Worm (Caenorhabditis elegans) whole organism, mixed stage, embryonic: ENCODE results near the gene fog-2.

Experiments
- bed-3 ChIP-seq: fragments of 200-800 bp; sonication (Bioruptor generic); optimal IDR thresholded peaks from 3 replicates; lab custom pipeline; 2018; ENCODE audit warnings: mild to moderate bottlenecking, missing genetic modification characterization, moderate library complexity, missing compliant biosample characterization
- blmp-1 ChIP-seq: fragments of 150-350 bp; optimal IDR thresholded peaks from 2 replicates; lab custom pipeline; 2014; ENCODE audit warnings: missing biosample characterization, missing genetic modification characterization
- ceh-39 ChIP-seq: fragments of 150-350 bp; optimal IDR thresholded peaks from 2 replicates; lab custom pipeline; 2014; ENCODE audit warnings: missing biosample characterization, missing genetic modification characterization
- ceh-43 ChIP-seq: fragments of 200-800 bp; sonication (Bioruptor generic); optimal IDR thresholded peaks from 2 replicates; lab custom pipeline; 2018; ENCODE audit warnings: mild to moderate bottlenecking, missing genetic modification characterization, moderate library complexity, missing compliant biosample characterization
- ceh-83 ChIP-seq: fragments of 200-800 bp; sonication (Bioruptor generic); optimal IDR thresholded peaks from 2 replicates; lab custom pipeline; 2018; ENCODE audit warnings: mild to moderate bottlenecking, missing genetic modification characterization, missing compliant biosample characterization
- ces-1 ChIP-seq: fragments of 150-350 bp; optimal IDR thresholded peaks from 2 replicates; lab custom pipeline; 2014; ENCODE audit warnings: missing biosample characterization, missing genetic modification reagents, missing genetic modification characterization
- cnd-1 ChIP-seq: fragments of 200-800 bp; sonication (Bioruptor generic); optimal IDR thresholded peaks from 2 replicates; lab custom pipeline; 2018; ENCODE audit warnings: mild to moderate bottlenecking, missing genetic modification characterization, missing compliant biosample characterization
- drap-1 ChIP-seq: fragments of 200-800 bp; sonication (Bioruptor generic); optimal IDR thresholded peaks from 3 replicates; lab custom pipeline; 2018; ENCODE audit warnings: mild to moderate bottlenecking, missing genetic modification characterization, missing compliant biosample characterization
- elt-1 ChIP-seq: sonication (generic microtip); optimal IDR thresholded peaks from 2 replicates; lab custom pipeline; 2017; ENCODE audit warnings: missing genetic modification characterization, mild to moderate bottlenecking, missing compliant biosample characterization, antibody characterized with exemption, moderate library complexity, borderline replicate concordance; ENCODE audit not compliant: insufficient read depth
- ham-2 ChIP-seq: fragments of 200-800 bp; sonication (Bioruptor generic); optimal IDR thresholded peaks from 2 replicates; lab custom pipeline; 2018; ENCODE audit warnings: mild to moderate bottlenecking, missing genetic modification characterization, missing compliant biosample characterization
- hlh-1 ChIP-seq: fragments of 150-350 bp; optimal IDR thresholded peaks from 2 replicates; lab custom pipeline; 2014; ENCODE audit warnings: missing biosample characterization, missing genetic modification reagents, missing genetic modification characterization
- lin-13 ChIP-seq: fragments of 150-350 bp; optimal IDR thresholded peaks from 2 replicates; lab custom pipeline; 2014; ENCODE audit warnings: missing biosample characterization, missing genetic modification characterization
- lin-32 ChIP-seq: fragments of 200-800 bp; sonication (Bioruptor generic); optimal IDR thresholded peaks from 2 replicates; lab custom pipeline; 2018; ENCODE audit warnings: mild to moderate bottlenecking, missing genetic modification characterization, missing compliant biosample characterization
- lsy-2 ChIP-seq: fragments of 150-350 bp; optimal IDR thresholded peaks from 2 replicates; lab custom pipeline; 2014; ENCODE audit warnings: missing biosample characterization, missing genetic modification characterization
- mab-5 ChIP-seq: fragments of 150-350 bp; optimal IDR thresholded peaks from 2 replicates; lab custom pipeline; 2014; ENCODE audit warnings: missing biosample characterization, missing genetic modification characterization
- mep-1 ChIP-seq: fragments of 150-350 bp; optimal IDR thresholded peaks from 2 replicates; lab custom pipeline; 2017; ENCODE audit warnings: missing biosample characterization, missing genetic modification reagents, missing genetic modification characterization, inconsistent platforms
- nhr-237 ChIP-seq: fragments of 150-350 bp; optimal IDR thresholded peaks from 2 replicates; lab custom pipeline; 2014; ENCODE audit warnings: missing biosample characterization, missing genetic modification characterization
- nhr-28 ChIP-seq: fragments of 150-350 bp; optimal IDR thresholded peaks from 2 replicates; lab custom pipeline; 2014; ENCODE audit warnings: missing biosample characterization, missing genetic modification characterization
- nhr-76 ChIP-seq: sonication (generic microtip); optimal IDR thresholded peaks from 2 replicates; lab custom pipeline; 2017; ENCODE audit warnings: missing biosample characterization, missing genetic modification characterization
- sem-2 ChIP-seq: fragments of 200-800 bp; sonication (Bioruptor generic); optimal IDR thresholded peaks from 2 replicates; lab custom pipeline; 2018; ENCODE audit warnings: mild to moderate bottlenecking, missing genetic modification characterization, missing compliant biosample characterization
- sptf-1 ChIP-seq: sonication (generic microtip); optimal IDR thresholded peaks from 2 replicates; lab custom pipeline; 2017; ENCODE audit warnings: mild to moderate bottlenecking, missing genetic modification characterization, moderate library complexity, missing compliant biosample characterization
- tbx-8 ChIP-seq: fragments of 200-800 bp; sonication (Bioruptor generic); optimal IDR thresholded peaks from 2 replicates; lab custom pipeline; 2018; ENCODE audit warnings: mild to moderate bottlenecking, missing genetic modification characterization, moderate library complexity, missing compliant biosample characterization
- unc-120 ChIP-seq: sonication (generic microtip); optimal IDR thresholded peaks from 2 replicates; lab custom pipeline; 2017; ENCODE audit warnings: missing genetic modification characterization, missing compliant biosample characterization; ENCODE audit not compliant: poor library complexity, severe bottlenecking
- unc-39 ChIP-seq: fragments of 150-350 bp; optimal IDR thresholded peaks from 2 replicates; lab custom pipeline; 2014; ENCODE audit warnings: missing biosample characterization, missing genetic modification characterization
- unc-62 ChIP-seq: fragments of 150-350 bp; optimal IDR thresholded peaks from 2 replicates; lab custom pipeline; 2014; ENCODE audit warnings: missing biosample characterization, missing genetic modification reagents, missing genetic modification characterization
- zip-8 ChIP-seq: fragments of 150-350 bp; optimal IDR thresholded peaks from 2 replicates; lab custom pipeline; 2014; ENCODE audit warnings: missing biosample characterization, missing genetic modification characterization
- ztf-11 ChIP-seq: fragments of 150-350 bp; optimal IDR thresholded peaks from 2 replicates; lab custom pipeline; 2014; ENCODE audit warnings: missing biosample characterization, missing genetic modification characterization

The fog-2 gene

DNA sequence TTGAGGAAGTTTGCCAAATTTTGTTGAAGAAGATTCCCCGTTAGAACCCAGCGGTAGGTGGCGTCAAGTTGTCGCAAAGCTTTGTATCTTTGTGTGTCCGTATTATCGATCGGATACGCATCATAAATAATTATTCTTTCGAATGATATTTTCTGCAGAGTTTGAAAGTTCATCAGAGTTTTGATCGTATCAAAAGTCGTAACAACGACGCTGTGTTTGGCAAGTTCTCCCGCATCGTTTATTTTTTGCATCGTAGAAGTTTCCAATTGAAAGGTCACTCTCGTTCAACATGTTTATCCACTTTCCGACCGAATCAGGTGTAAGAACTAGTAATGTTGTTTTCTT is 36.0 kb upstream of the fog-2 start:
- TF ChIP-seq cnd-1 (no peak), lin-32 (GFP tag; lab: Kevin White, UChicago) (no peak), drap-1 (GFP tag; lab: Kevin White, UChicago) (no peak), ceh-83 (GFP tag; lab: Kevin White, UChicago) (no peak), mab-5 (tag; lab: Kevin White, UChicago) (no peak), elt-1 (tag; lab: Kevin White, UChicago) (no peak), unc-39 (tag; lab: Kevin White, UChicago) (no peak), ces-1 (GFP tag; lab: Kevin White, UChicago) (no peak)

DNA sequence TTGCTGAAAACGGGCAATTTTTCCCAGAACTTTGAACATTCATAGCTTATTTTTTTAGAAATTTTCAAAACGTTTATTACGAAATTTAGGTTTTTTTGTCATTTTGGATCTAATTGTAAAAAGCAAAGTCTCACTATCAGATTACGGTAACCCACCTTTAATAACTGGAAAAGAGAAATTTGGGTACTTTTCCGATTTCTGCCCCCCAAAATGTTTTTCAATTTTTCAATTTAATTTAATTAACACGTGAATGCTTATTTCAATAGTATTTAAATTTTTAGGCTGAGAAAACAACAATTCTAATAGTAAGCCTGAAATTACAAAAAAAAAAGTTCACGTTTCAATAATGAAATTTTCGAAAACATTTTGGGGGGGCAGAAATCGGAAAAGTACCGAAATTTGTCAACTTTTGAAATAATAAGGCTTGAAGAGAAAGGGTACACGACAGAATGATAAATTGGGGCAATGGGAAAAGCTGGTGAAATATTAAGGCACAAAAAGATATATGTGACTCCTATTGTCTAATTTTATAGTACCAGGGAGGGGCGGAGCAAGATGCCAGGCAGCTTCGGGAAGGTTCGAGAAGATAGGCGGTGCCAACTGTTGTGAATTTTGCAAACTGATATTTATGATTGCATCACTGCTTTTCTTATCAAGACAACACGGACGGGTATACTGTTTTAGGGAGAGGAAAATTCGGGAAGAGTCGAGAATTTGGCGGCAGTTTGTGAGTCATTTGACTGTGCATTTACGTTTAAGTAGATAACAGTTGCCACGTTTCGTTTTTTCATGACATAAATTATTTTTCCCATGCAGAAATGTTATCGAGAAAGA is 34.8 kb upstream of the fog-2 start, which contains the start of gene F19B2.5:
TSS of gene F19B2.5 (minus strand) at position 107 of the 834 bp plus-strand sequence.
- TF ChIP-seq mab-5 (tag; lab: Kevin White, UChicago) (no peak), lsy-2 (tag; lab: Kevin White, UChicago) (no peak), nhr-237 (tag; lab: Kevin White, UChicago) (no peak), unc-62 (no peak), elt-1 (tag; lab: Kevin White, UChicago) (no peak), bed-3 (GFP tag; lab: Kevin White, UChicago) (no peak), lin-13 (tag; lab: Kevin White, UChicago) (no peak), cnd-1 (no peak), lin-32 (GFP tag; lab: Kevin White, UChicago) (no peak), sem-2 (GFP tag; lab: Kevin White, UChicago) (no peak)

ce11 chrV:20165808-20166207 is 33.2 kb upstream of the fog-2 start:
- TF ChIP-seq nhr-76 (tag; lab: Kevin White, UChicago) (no peak), tbx-8 (GFP tag; lab: Kevin White, UChicago) (no peak), ceh-39 (tag; lab: Kevin White, UChicago) (no peak), ceh-43 (GFP tag; lab: Kevin White, UChicago) (no peak), nhr-28 (tag; lab: Kevin White, UChicago) (no peak), lsy-2 (tag; lab: Kevin White, UChicago) (no peak), ham-2 (no peak), sem-2 (GFP tag; lab: Kevin White, UChicago) (no peak), lin-13 (tag; lab: Kevin White, UChicago) (no peak), bed-3 (GFP tag; lab: Kevin White, UChicago) (no peak), mab-5 (tag; lab: Kevin White, UChicago) (no peak), zip-8 (tag; lab: Kevin White, UChicago) (no peak)

DNA sequence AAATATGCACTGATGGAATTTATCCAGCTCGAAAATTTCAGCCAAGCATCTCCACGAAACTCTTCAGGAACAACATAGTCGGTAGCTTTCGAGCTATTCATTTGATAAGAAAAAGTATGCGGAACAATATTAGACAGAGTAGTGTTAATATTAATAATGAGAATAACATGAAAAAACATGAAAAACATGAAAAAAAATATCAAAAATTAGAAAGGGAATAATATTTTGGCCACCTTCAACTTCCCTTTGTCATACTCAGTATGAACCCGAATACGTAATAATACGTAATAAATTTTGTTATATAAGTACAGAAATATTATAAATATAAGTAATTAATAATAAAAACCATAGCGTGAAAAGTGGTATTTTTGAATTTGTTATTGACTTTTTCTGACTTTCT is 27.1 kb upstream of the fog-2 start, which contains the start of gene srw-39:
TSS of gene srw-39 (minus strand) at position 101 of the 400 bp plus-strand sequence.
- TF ChIP-seq blmp-1 (no peak), lin-13 (tag; lab: Kevin White, UChicago) (no peak), ceh-39 (tag; lab: Kevin White, UChicago) (no peak), mep-1 (no peak), unc-62 (no peak), nhr-76 (tag; lab: Kevin White, UChicago) (no peak), ztf-11 (tag; lab: Kevin White, UChicago) (no peak), unc-120 (tag; lab: Kevin White, UChicago) (no peak), sptf-1 (no peak), nhr-28 (tag; lab: Kevin White, UChicago) (no peak), tbx-8 (GFP tag; lab: Kevin White, UChicago) (no peak), drap-1 (GFP tag; lab: Kevin White, UChicago) (no peak), ceh-43 (GFP tag; lab: Kevin White, UChicago) (no peak), lin-32 (GFP tag; lab: Kevin White, UChicago) (no peak), cnd-1 (no peak), ces-1 (GFP tag; lab: Kevin White, UChicago) (no peak)

ce11 chrV:20182311-20182710 is 16.7 kb upstream of the fog-2 start:
- TF ChIP-seq zip-8 (tag; lab: Kevin White, UChicago), result peak; percentile 98
- TF ChIP-seq hlh-1 (tag; lab: Kevin White, UChicago), result no peak
